Fruit fly (Drosophila melanogaster) whole organism, embryonic: Measurements from ENCODE around the gene SoxN.

ENCODE experiments used
- ATbp ChIP-seq: fragments of 200-800 bp; sonication (Bioruptor generic); optimal IDR thresholded peaks from 2 replicates; lab custom pipeline; 2017; ENCODE audit warnings: missing biosample characterization, mild to moderate bottlenecking, missing genetic modification characterization, missing genetic modification reagents
- Asciz ChIP-seq: fragments of 200-800 bp; sonication (Bioruptor generic); optimal IDR thresholded peaks from 2 replicates; lab custom pipeline; 2017; ENCODE audit warnings: missing biosample characterization, mild to moderate bottlenecking, missing genetic modification characterization, missing genetic modification reagents
- Atf6 ChIP-seq: fragments of 200-800 bp; sonication (Bioruptor generic); IDR thresholded peaks from 2 replicates; pipeline ENCODE4 v1.3.6; 2022; ENCODE audit warnings: missing biosample characterization, missing genetic modification characterization
- Blimp-1 ChIP-seq: fragments of 200-800 bp; sonication (Bioruptor generic); optimal IDR thresholded peaks from 3 replicates; lab custom pipeline; 2018; ENCODE audit warnings: missing biosample characterization, missing genetic modification characterization, mild to moderate bottlenecking, moderate library complexity, missing genetic modification reagents
- CG10209 ChIP-seq: fragments of 200-800 bp; sonication (Bioruptor generic); optimal IDR thresholded peaks from 3 replicates; lab custom pipeline; 2017; ENCODE audit warnings: missing biosample characterization, mild to moderate bottlenecking, missing genetic modification characterization, missing genetic modification reagents
- CG11695 ChIP-seq: fragments of 200-800 bp; sonication (Bioruptor generic); IDR thresholded peaks from 3 replicates; pipeline ENCODE4 v1.3.6; 2022; ENCODE audit warnings: missing biosample characterization, missing genetic modification characterization
- CG12299 ChIP-seq: fragments of 200-800 bp; sonication (Bioruptor generic); optimal IDR thresholded peaks from 2 replicates; lab custom pipeline; 2018; ENCODE audit warnings: missing biosample characterization, mild to moderate bottlenecking, missing genetic modification characterization
- CG13123 ChIP-seq: fragments of 200-800 bp; sonication (Bioruptor generic); optimal IDR thresholded peaks from 2 replicates; lab custom pipeline; 2016; ENCODE audit warnings: missing biosample characterization, missing genetic modification characterization
- CG13775 ChIP-seq: fragments of 200-800 bp; sonication (Bioruptor generic); optimal IDR thresholded peaks from 3 replicates; lab custom pipeline; 2017; ENCODE audit warnings: missing biosample characterization, mild to moderate bottlenecking, missing genetic modification characterization
- CG16779 ChIP-seq: fragments of 200-800 bp; sonication (Bioruptor generic); IDR thresholded peaks from 2 replicates; pipeline ENCODE4 v1.3.6; 2022; ENCODE audit warnings: missing biosample characterization, missing genetic modification characterization
- CG17361 ChIP-seq: fragments of 200-800 bp; sonication (Bioruptor generic); IDR thresholded peaks from 3 replicates; pipeline ENCODE4 v1.3.6; 2022; ENCODE audit warnings: missing biosample characterization, missing genetic modification characterization
- CG2120 ChIP-seq: fragments of 200-800 bp; sonication (Bioruptor generic); optimal IDR thresholded peaks from 3 replicates; lab custom pipeline; 2016; ENCODE audit warnings: missing biosample characterization, missing genetic modification characterization
- CG30020 ChIP-seq: fragments of 200-800 bp; optimal IDR thresholded peaks from 2 replicates; lab custom pipeline; 2019; ENCODE audit warnings: missing biosample characterization, mild to moderate bottlenecking, missing genetic modification characterization, moderate library complexity
- CG31441 ChIP-seq: fragments of 200-800 bp; sonication (Bioruptor generic); IDR thresholded peaks from 2 replicates; pipeline ENCODE4 v1.3.6; 2022; ENCODE audit warnings: missing biosample characterization, missing genetic modification characterization
- CG32767 ChIP-seq: fragments of 200-800 bp; sonication (Bioruptor generic); IDR thresholded peaks from 2 replicates; pipeline ENCODE4 v1.3.6; 2022; ENCODE audit warnings: missing biosample characterization, missing genetic modification characterization
- CG3281 ChIP-seq: fragments of 200-800 bp; sonication (Bioruptor generic); optimal IDR thresholded peaks from 3 replicates; lab custom pipeline; 2017; ENCODE audit warnings: missing biosample characterization, mild to moderate bottlenecking, missing genetic modification characterization
- CG7786 ChIP-seq: fragments of 200-800 bp; sonication (Bioruptor generic); optimal IDR thresholded peaks from 2 replicates; lab custom pipeline; 2016; ENCODE audit warnings: missing biosample characterization, missing genetic modification characterization
- CG8765 ChIP-seq: fragments of 200-800 bp; sonication (Bioruptor generic); IDR thresholded peaks from 2 replicates; pipeline ENCODE4 v1.3.6; 2022; ENCODE audit warnings: missing biosample characterization, missing genetic modification characterization
- CG9437 ChIP-seq: fragments of 200-800 bp; sonication (Bioruptor generic); optimal IDR thresholded peaks from 2 replicates; lab custom pipeline; 2018; ENCODE audit warnings: missing biosample characterization, mild to moderate bottlenecking, missing genetic modification characterization
- CG9609 ChIP-seq: fragments of 200-800 bp; sonication (Bioruptor generic); optimal IDR thresholded peaks from 3 replicates; lab custom pipeline; 2016; ENCODE audit warnings: missing biosample characterization, missing genetic modification characterization
- CG9876 ChIP-seq: fragments of 200-800 bp; sonication (Bioruptor generic); optimal IDR thresholded peaks from 2 replicates; lab custom pipeline; 2016; ENCODE audit warnings: missing biosample characterization, missing genetic modification characterization
- Chrac-16 ChIP-seq: fragments of 200-800 bp; sonication (Bioruptor generic); optimal IDR thresholded peaks from 3 replicates; lab custom pipeline; 2016; ENCODE audit warnings: missing biosample characterization, missing genetic modification characterization
- Dek ChIP-seq: fragments of 200-800 bp; sonication (Bioruptor generic); optimal IDR thresholded peaks from 3 replicates; lab custom pipeline; 2019; ENCODE audit warnings: missing biosample characterization, mild to moderate bottlenecking, missing genetic modification characterization, moderate library complexity
- Doc3 ChIP-seq: fragments of 200-800 bp; sonication (Bioruptor generic); IDR thresholded peaks from 3 replicates; pipeline ENCODE4 v1.3.6; 2022; ENCODE audit warnings: missing biosample characterization, missing genetic modification characterization; ENCODE audit not compliant: partially characterized antibody
- Elba2 ChIP-seq: fragments of 200-800 bp; sonication (Bioruptor generic); optimal IDR thresholded peaks from 3 replicates; lab custom pipeline; 2016; ENCODE audit warnings: missing biosample characterization, missing genetic modification characterization
- Fer3 ChIP-seq: fragments of 200-800 bp; sonication (Bioruptor generic); optimal IDR thresholded peaks from 2 replicates; lab custom pipeline; 2018; ENCODE audit warnings: missing biosample characterization, mild to moderate bottlenecking, missing genetic modification characterization, moderate library complexity
- HmgZ ChIP-seq: fragments of 200-800 bp; sonication (Bioruptor generic); optimal IDR thresholded peaks from 2 replicates; lab custom pipeline; 2018; ENCODE audit warnings: missing biosample characterization, mild to moderate bottlenecking, missing genetic modification characterization
- Mes4 ChIP-seq: fragments of 200-800 bp; sonication (Bioruptor generic); optimal IDR thresholded peaks from 2 replicates; lab custom pipeline; 2016; ENCODE audit warnings: missing biosample characterization, missing genetic modification characterization
- Neu2 ChIP-seq: fragments of 200-800 bp; sonication (Bioruptor generic); optimal IDR thresholded peaks from 3 replicates; lab custom pipeline; 2016; ENCODE audit warnings: missing biosample characterization, missing genetic modification characterization, borderline replicate concordance
- Oaz ChIP-seq: fragments of 200-800 bp; sonication (Bioruptor generic); IDR thresholded peaks from 2 replicates; pipeline ENCODE4 v1.3.6; 2022; ENCODE audit warnings: missing biosample characterization, missing genetic modification characterization
- Oli ChIP-seq: fragments of 200-800 bp; sonication (Bioruptor generic); optimal IDR thresholded peaks from 2 replicates; lab custom pipeline; 2018; ENCODE audit warnings: missing biosample characterization, mild to moderate bottlenecking, missing genetic modification characterization, moderate library complexity
- Side ChIP-seq: fragments of 200-800 bp; sonication (Bioruptor generic); optimal IDR thresholded peaks from 2 replicates; lab custom pipeline; 2016; ENCODE audit warnings: missing biosample characterization, missing genetic modification characterization
- Usf ChIP-seq: fragments of 200-800 bp; sonication (Bioruptor generic); optimal IDR thresholded peaks from 2 replicates; lab custom pipeline; 2017; ENCODE audit warnings: missing genotype, missing biosample characterization, missing genetic modification characterization
- ab ChIP-seq: fragments of 200-800 bp; sonication (Bioruptor generic); optimal IDR thresholded peaks from 2 replicates; lab custom pipeline; 2016; ENCODE audit warnings: missing biosample characterization, missing genetic modification characterization
- ac ChIP-seq: fragments of 200-800 bp; sonication (Bioruptor generic); optimal IDR thresholded peaks from 3 replicates; lab custom pipeline; 2017; ENCODE audit warnings: missing biosample characterization, mild to moderate bottlenecking, missing genetic modification characterization
- ara ChIP-seq: fragments of 200-800 bp; sonication (Bioruptor generic); IDR thresholded peaks from 2 replicates; pipeline ENCODE4 v1.3.6; 2022; ENCODE audit warnings: missing biosample characterization, missing genetic modification characterization
- cad ChIP-seq: fragments of >200 bp; optimal IDR thresholded peaks from 2 replicates; lab custom pipeline; 2017; ENCODE audit warnings: missing biosample characterization, missing genetic modification characterization
- en ChIP-seq: fragments of 200-800 bp; sonication (Bioruptor generic); optimal IDR thresholded peaks from 2 replicates; lab custom pipeline; 2016; ENCODE audit warnings: missing biosample characterization, missing genetic modification characterization
- fd96Cb ChIP-seq: fragments of 200-800 bp; sonication (Bioruptor generic); optimal IDR thresholded peaks from 2 replicates; lab custom pipeline; 2018; ENCODE audit warnings: missing biosample characterization, mild to moderate bottlenecking, missing genetic modification characterization, moderate library complexity
- gce ChIP-seq: fragments of 200-800 bp; sonication (Bioruptor generic); IDR thresholded peaks from 3 replicates; pipeline ENCODE4 v1.3.6; 2022; ENCODE audit warnings: missing biosample characterization, missing genetic modification characterization
- gcm ChIP-seq: fragments of 200-800 bp; sonication (Bioruptor generic); optimal IDR thresholded peaks from 2 replicates; lab custom pipeline; 2019; ENCODE audit warnings: missing biosample characterization, mild to moderate bottlenecking, missing genetic modification characterization, moderate library complexity
- grn ChIP-seq: fragments of 200-800 bp; sonication (Bioruptor generic); optimal IDR thresholded peaks from 3 replicates; lab custom pipeline; 2017; ENCODE audit warnings: missing biosample characterization, missing genetic modification characterization
- hkb ChIP-seq, 2 experiments: fragments of 200-800 bp in 1 of 2; fragments of >200 bp in 1 of 2; sonication (Bioruptor generic) in 1 of 2; IDR thresholded peaks in 1 of 2; optimal IDR thresholded peaks in 1 of 2; 2 replicates each; pipeline versions ENCODE4 v1.3.6 to Lab custom; 2017 to 2022; ENCODE audit warnings: missing biosample characterization in 1 of 2, missing genetic modification characterization in 1 of 2
- insv ChIP-seq, 2 experiments: fragments of 200-800 bp; sonication (Bioruptor generic); optimal IDR thresholded peaks; 3 replicates each; lab custom pipeline; 2016 to 2018; ENCODE audit warnings: missing biosample characterization in 2 of 2, missing genetic modification characterization in 2 of 2
- ken ChIP-seq: fragments of 200-800 bp; sonication (Bioruptor generic); IDR thresholded peaks from 3 replicates; pipeline ENCODE4 v1.3.6; 2022; ENCODE audit warnings: missing biosample characterization, missing genetic modification characterization
- nom ChIP-seq: fragments of 200-800 bp; sonication (Bioruptor generic); optimal IDR thresholded peaks from 2 replicates; lab custom pipeline; 2017; ENCODE audit warnings: missing biosample characterization, missing genetic modification characterization, mild to moderate bottlenecking, moderate library complexity, missing genetic modification reagents
- p53 ChIP-seq: fragments of 200-800 bp; sonication (Bioruptor generic); optimal IDR thresholded peaks from 2 replicates; lab custom pipeline; 2016; ENCODE audit warnings: missing biosample characterization, missing genetic modification characterization
- pho ChIP-seq: fragments of 200-800 bp; sonication (Bioruptor generic); optimal IDR thresholded peaks from 2 replicates; lab custom pipeline; 2016; ENCODE audit warnings: missing biosample characterization, missing genetic modification characterization
- pzg ChIP-seq: fragments of 200-800 bp; sonication (Bioruptor generic); optimal IDR thresholded peaks from 3 replicates; lab custom pipeline; 2018; ENCODE audit warnings: missing biosample characterization, mild to moderate bottlenecking, missing genetic modification characterization, moderate library complexity
- sima ChIP-seq: fragments of 200-800 bp; sonication (Bioruptor generic); optimal IDR thresholded peaks from 2 replicates; lab custom pipeline; 2016; ENCODE audit warnings: missing biosample characterization, missing genetic modification characterization
- tna ChIP-seq: fragments of 200-800 bp; sonication (Bioruptor generic); IDR thresholded peaks from 2 replicates; pipeline ENCODE4 v1.3.6; 2022; ENCODE audit warnings: missing biosample characterization, missing genetic modification characterization; ENCODE audit not compliant: partially characterized antibody
- zfh2 ChIP-seq: fragments of 200-800 bp; sonication (Bioruptor generic); optimal IDR thresholded peaks from 2 replicates; lab custom pipeline; 2016; ENCODE audit warnings: missing biosample characterization, missing genetic modification characterization

SoxN gene

dm6 chr2L:8859839-8860238 is 34.4 kb downstream of the SoxN start (continued):
- TF ChIP-seq CG9437 (GFP tag; lab: Kevin White, UChicago) (no peak), Neu2 (GFP tag; lab: Kevin White, UChicago) (no peak), Chrac-16 (GFP tag; lab: Kevin White, UChicago) (no peak), Atf6 (GFP tag; lab: Robert Waterston, UW) (peak; percentile 23; the same call in 1 of the 2 replicates), CG3281 (GFP tag; lab: Kevin White, UChicago) (peak; percentile 58), CG30020 (no peak), CG13775 (GFP tag; lab: Kevin White, UChicago) (no peak), pzg (GFP tag; lab: Kevin White, UChicago) (no peak), zfh2 (GFP tag; lab: Kevin White, UChicago) (no peak), Oaz (no peak), nom (no peak), CG32767 (GFP tag; lab: Robert Waterston, UW) (no peak), Doc3 (GFP tag; lab: Robert Waterston, UW) (no peak), CG9609 (GFP tag; lab: Kevin White, UChicago) (no peak), Asciz (GFP tag; lab: Kevin White, UChicago) (peak; percentile 57), Oli (tag; lab: Kevin White, UChicago) (no peak), CG10209 (peak; percentile 36), CG8765 (GFP tag; lab: Robert Waterston, UW) (no peak), Side (GFP tag; lab: Kevin White, UChicago) (peak; percentile 9), hkb (optimal IDR thresholded peaks at IDR 0.05; lab: Kevin White, UChicago) (no peak), hkb (GFP tag; IDR thresholded peaks at IDR 0.05; lab: Robert Waterston, UW) (no peak), ATbp (GFP tag; lab: Kevin White, UChicago) (peak; percentile 76), CG9876 (GFP tag; lab: Kevin White, UChicago) (no peak), p53 (GFP tag; lab: Kevin White, UChicago) (no peak), CG17361 (GFP tag; lab: Robert Waterston, UW) (no peak), CG12299 (tag; lab: Kevin White, UChicago) (peak; percentile 1), gcm (no peak), gce (GFP tag; lab: Robert Waterston, UW) (no peak), Dek (tag; lab: Kevin White, UChicago) (no peak), CG13123 (GFP tag; lab: Kevin White, UChicago) (no peak), ara (GFP tag; lab: Robert Waterston, UW) (no peak), tna (GFP tag; lab: Robert Waterston, UW) (no peak), pho (peak; percentile 4), ken (GFP tag; lab: Robert Waterston, UW) (no peak), fd96Cb (tag; lab: Kevin White, UChicago) (no peak), insv (GFP tag; optimal IDR thresholded peaks at IDR 0.05; lab: Kevin White, UChicago) (no peak), cad (GFP tag; lab: Kevin White, UChicago) (no peak), CG16779 (GFP tag; lab: Robert Waterston, UW) (no peak), Elba2 (GFP tag; lab: Kevin White, UChicago) (no peak), en (GFP tag; lab: Kevin White, UChicago) (no peak), CG31441 (GFP tag; lab: Robert Waterston, UW) (no peak; the same call in 1 of the 2 replicates), grn (GFP tag; lab: Kevin White, UChicago) (peak; percentile 24), Usf (GFP tag; lab: Kevin White, UChicago) (no peak), sima (GFP tag; lab: Kevin White, UChicago) (no peak), Blimp-1 (GFP tag; lab: Kevin White, UChicago) (peak; percentile 73), ac (GFP tag; lab: Kevin White, UChicago) (peak; percentile 11), CG2120 (peak; percentile 11), CG11695 (no peak), CG7786 (GFP tag; lab: Kevin White, UChicago) (no peak), ab (no peak), Mes4 (no peak), Fer3 (peak; percentile 23), HmgZ (tag; lab: Kevin White, UChicago) (no peak)
